Worm (Caenorhabditis elegans): ENCODE data around the gene T22E5.1.

- TF ChIP-seq K09A11.1 (tag; optimal IDR thresholded peaks at IDR 0.05; ENCODE audit: insufficient read depth) (no peak), odd-2 (tag; optimal IDR thresholded peaks at IDR 0.05) (no peak)
These were observed 29.7 kb upstream of the T22E5.1 start for ce11 chrX:6382930-6383329.
